Worm (Caenorhabditis elegans) whole organism, late embryonic: ENCODE data around the gene srbc-60.

Source experiments
- ama-1 ChIP-seq: fragments of 150-350 bp; optimal IDR thresholded peaks from 2 replicates; lab custom pipeline; 2014
- ceh-22 ChIP-seq: sonication (generic microtip); optimal IDR thresholded peaks from 2 replicates; lab custom pipeline; 2017; ENCODE audit warnings: missing biosample characterization, missing genetic modification characterization
- ceh-24 ChIP-seq: sonication (generic microtip); optimal IDR thresholded peaks from 2 replicates; lab custom pipeline; 2016; ENCODE audit warnings: mild to moderate bottlenecking, missing genetic modification characterization, missing compliant biosample characterization
- ceh-6 ChIP-seq: fragments of 200-800 bp; sonication (Bioruptor generic); optimal IDR thresholded peaks from 2 replicates; lab custom pipeline; 2018; ENCODE audit warnings: mild to moderate bottlenecking, missing genetic modification characterization, missing compliant biosample characterization
- dve-1 ChIP-seq: sonication (generic microtip); optimal IDR thresholded peaks from 2 replicates; lab custom pipeline; 2017; ENCODE audit warnings: antibody characterized with exemption, mild to moderate bottlenecking, missing genetic modification characterization, missing compliant biosample characterization
- elt-2 ChIP-seq: sonication (generic microtip); optimal IDR thresholded peaks from 2 replicates; lab custom pipeline; 2016; ENCODE audit warnings: missing genetic modification reagents, missing genetic modification characterization, missing compliant biosample characterization
- fkh-10 ChIP-seq: fragments of 150-350 bp; optimal IDR thresholded peaks from 2 replicates; lab custom pipeline; 2014; ENCODE audit warnings: missing biosample characterization, missing genetic modification reagents, missing genetic modification characterization
- hlh-15 ChIP-seq: sonication (generic microtip); optimal IDR thresholded peaks from 2 replicates; lab custom pipeline; 2016; ENCODE audit warnings: missing genetic modification characterization, missing compliant biosample characterization
- nhr-11 ChIP-seq: fragments of 150-350 bp; optimal IDR thresholded peaks from 2 replicates; lab custom pipeline; 2014; ENCODE audit warnings: missing biosample characterization, missing genetic modification characterization
- odd-2 ChIP-seq: sonication (generic microtip); optimal IDR thresholded peaks from 2 replicates; lab custom pipeline; 2017; ENCODE audit warnings: antibody characterized with exemption, mild to moderate bottlenecking, missing genetic modification characterization, missing compliant biosample characterization
- pqm-1 ChIP-seq: sonication (generic microtip); optimal IDR thresholded peaks from 2 replicates; lab custom pipeline; 2016; ENCODE audit warnings: missing genetic modification characterization, missing compliant biosample characterization
- pros-1 ChIP-seq: fragments of 150-350 bp; optimal IDR thresholded peaks from 2 replicates; lab custom pipeline; 2014; ENCODE audit warnings: missing biosample characterization, missing genetic modification reagents, missing genetic modification characterization
- ztf-16 ChIP-seq: sonication (generic microtip); optimal IDR thresholded peaks from 2 replicates; lab custom pipeline; 2017; ENCODE audit warnings: missing genetic modification characterization, missing compliant biosample characterization

- TF ChIP-seq elt-2 (tag; lab: Kevin White, UChicago) = no peak
- no peak for TF ChIP-seq pros-1
- TF ChIP-seq fkh-10 = no peak
- TF ChIP-seq ceh-22 = no peak
- no peak for TF ChIP-seq odd-2
- no peak for TF ChIP-seq pqm-1 (tag; lab: Kevin White, UChicago)
- TF ChIP-seq ama-1 (lab: Kevin White, UChicago) = no peak
- no peak for TF ChIP-seq ceh-24 (tag; lab: Kevin White, UChicago)
- no peak for TF ChIP-seq hlh-15
- TF ChIP-seq ceh-6 (GFP tag; lab: Kevin White, UChicago) = no peak
- no peak for TF ChIP-seq dve-1 (tag; lab: Kevin White, UChicago)
- TF ChIP-seq nhr-11 (tag; lab: Kevin White, UChicago) = no peak
- TF ChIP-seq ztf-16 (tag; lab: Kevin White, UChicago) = no peak
Observed at ce11 chrV:813101-813500, 33.0 kb downstream of the srbc-60 start, which contains the start of gene R13D11.10.
